Worm (Caenorhabditis elegans) whole organism, L2 larva: ENCODE data around the gene nhr-208.

Experiments used
- ZK546.5 ChIP-seq: sonication (generic microtip); optimal IDR thresholded peaks from 2 replicates; lab custom pipeline; 2017; ENCODE audit warnings: missing biosample characterization, missing genetic modification characterization
- ceh-16 ChIP-seq: fragments of 150-350 bp; optimal IDR thresholded peaks from 2 replicates; lab custom pipeline; 2014; ENCODE audit warnings: missing biosample characterization, missing genetic modification characterization
- crh-2 ChIP-seq: sonication (generic microtip); optimal IDR thresholded peaks from 2 replicates; lab custom pipeline; 2017; ENCODE audit warnings: missing biosample characterization, missing genetic modification characterization
- egl-27 ChIP-seq: sonication (generic microtip); optimal IDR thresholded peaks from 3 replicates; lab custom pipeline; 2017; ENCODE audit warnings: missing biosample characterization, missing genetic modification reagents, missing genetic modification characterization
- fos-1 ChIP-seq: fragments of 150-350 bp; optimal IDR thresholded peaks from 2 replicates; lab custom pipeline; 2014; ENCODE audit warnings: missing biosample characterization, missing genetic modification characterization
- mab-5 ChIP-seq: fragments of 150-350 bp; optimal IDR thresholded peaks from 2 replicates; lab custom pipeline; 2014; ENCODE audit warnings: missing biosample characterization, missing genetic modification characterization
- nhr-12 ChIP-seq: fragments of 150-350 bp; optimal IDR thresholded peaks from 2 replicates; lab custom pipeline; 2014; ENCODE audit warnings: missing biosample characterization, missing genetic modification characterization
- nhr-129 ChIP-seq: fragments of 150-350 bp; optimal IDR thresholded peaks from 2 replicates; lab custom pipeline; 2014; ENCODE audit warnings: missing biosample characterization, missing genetic modification characterization
- peb-1 ChIP-seq: fragments of 150-350 bp; optimal IDR thresholded peaks from 2 replicates; lab custom pipeline; 2014; ENCODE audit warnings: missing biosample characterization, missing genetic modification characterization
- unc-39 ChIP-seq: fragments of 150-350 bp; optimal IDR thresholded peaks from 2 replicates; lab custom pipeline; 2014; ENCODE audit warnings: missing biosample characterization, missing genetic modification characterization
- zag-1 ChIP-seq: fragments of 150-350 bp; optimal IDR thresholded peaks from 2 replicates; lab custom pipeline; 2014; ENCODE audit warnings: missing biosample characterization, missing genetic modification characterization
- ztf-11 ChIP-seq: sonication (generic microtip); optimal IDR thresholded peaks from 2 replicates; lab custom pipeline; 2017; ENCODE audit warnings: missing biosample characterization, missing genetic modification characterization

ce11 chrV:12098123-12098522 lies 4.0 kb downstream of the nhr-208 start, which contains the start of gene nhr-209:
- TF ChIP-seq egl-27 (tag; lab: Kevin White, UChicago) (no peak), mab-5 (tag; lab: Kevin White, UChicago) (no peak), nhr-12 (no peak), fos-1 (no peak), ceh-16 (tag; lab: Kevin White, UChicago) (no peak), ZK546.5 (no peak), ztf-11 (no peak), peb-1 (no peak), unc-39 (tag; lab: Kevin White, UChicago) (no peak), nhr-129 (no peak), crh-2 (tag; lab: Kevin White, UChicago) (no peak), zag-1 (no peak)
